Fruit fly (Drosophila melanogaster) S2 (cell line): Measurements from ENCODE around the gene Sfp24Bc.

Experiments used
- CG8478 ChIP-seq: fragments of >200 bp; optimal IDR thresholded peaks from 2 replicates; lab custom pipeline; 2018
- CTCF ChIP-seq, 2 experiments: fragments of >200 bp; optimal IDR thresholded peaks; 2 replicates each; lab custom pipeline; 2018

The Sfp24Bc gene

dm6 chr2L:3632047-3632880 is 38.1 kb downstream of the Sfp24Bc start:
- TF ChIP-seq CG8478 (lab: Kevin White, UChicago) (no peak), CTCF (optimal IDR thresholded peaks at IDR 0.05; lab: Kevin White, UChicago) (peak; percentile 76 to 77)

- TF ChIP-seq CG8478 (lab: Kevin White, UChicago) (no peak), CTCF (optimal IDR thresholded peaks at IDR 0.05; lab: Kevin White, UChicago) (no peak)
Measured at dm6 chr2L:3631262-3632046, 38.9 kb downstream of the Sfp24Bc start.

DNA sequence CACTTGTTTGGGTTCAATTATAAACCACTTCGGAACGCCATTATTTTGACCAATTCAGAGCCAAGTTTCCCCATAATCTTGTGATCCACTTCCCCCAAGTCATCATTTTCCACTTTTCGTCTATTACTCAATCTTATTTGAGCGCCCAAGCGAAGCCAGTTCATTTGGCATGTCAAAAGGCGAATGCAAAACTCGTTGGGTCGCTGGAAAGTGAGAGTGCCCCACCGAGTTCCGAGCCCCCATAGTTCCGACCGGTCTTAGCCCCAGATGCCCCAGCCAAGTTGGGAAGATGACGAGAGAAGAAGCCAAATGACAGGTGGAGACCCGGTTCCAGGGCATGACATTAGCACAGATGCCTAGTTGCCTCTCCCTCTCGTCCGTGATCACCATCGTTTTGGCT is 39.6 kb downstream of the Sfp24Bc start:
- no peak for TF ChIP-seq CG8478 (lab: Kevin White, UChicago)
- no peak for TF ChIP-seq CTCF (optimal IDR thresholded peaks at IDR 0.05; lab: Kevin White, UChicago)

DNA sequence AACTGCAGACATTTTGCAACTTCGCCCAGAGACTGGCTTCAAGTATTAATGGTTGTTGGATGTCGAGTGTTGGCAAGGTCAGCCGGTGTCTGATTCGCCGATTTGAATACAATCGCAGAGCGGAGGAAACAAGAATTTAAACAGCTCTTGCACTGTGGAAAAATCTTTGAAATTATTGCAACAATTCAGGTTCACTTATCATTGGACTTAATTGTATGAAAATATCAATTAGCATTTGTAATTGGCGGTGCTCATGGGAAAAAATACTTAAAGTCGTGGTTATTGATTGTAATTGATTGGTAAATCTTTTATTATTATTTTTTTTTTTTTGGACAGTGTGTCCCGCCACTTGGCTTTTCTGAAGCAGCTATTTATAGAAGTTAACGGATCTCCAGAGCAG is 40.9 kb downstream of the Sfp24Bc start:
- TF ChIP-seq CG8478 (lab: Kevin White, UChicago) (no peak), CTCF (optimal IDR thresholded peaks at IDR 0.05; lab: Kevin White, UChicago) (no peak)

DNA sequence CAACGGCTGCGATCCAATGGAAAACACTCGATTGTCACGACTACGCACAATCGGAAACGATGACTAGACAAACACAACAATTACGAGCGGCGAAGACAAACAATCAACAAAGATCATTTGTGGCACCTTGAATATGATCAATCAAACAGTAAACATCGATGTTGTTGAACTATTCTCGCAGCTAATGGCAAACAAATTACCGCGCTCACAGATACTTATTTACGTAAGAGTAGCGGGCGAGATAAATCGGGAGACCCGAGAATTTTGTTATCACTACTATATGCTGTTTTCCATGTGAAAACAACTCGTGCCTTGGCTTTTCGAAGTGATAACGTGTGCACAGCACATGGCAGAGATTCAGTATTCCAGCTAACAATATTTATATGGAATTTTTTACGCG is 41.6 kb downstream of the Sfp24Bc start:
- TF ChIP-seq CG8478 (lab: Kevin White, UChicago): no peak
- no peak for TF ChIP-seq CTCF (optimal IDR thresholded peaks at IDR 0.05; lab: Kevin White, UChicago)

DNA sequence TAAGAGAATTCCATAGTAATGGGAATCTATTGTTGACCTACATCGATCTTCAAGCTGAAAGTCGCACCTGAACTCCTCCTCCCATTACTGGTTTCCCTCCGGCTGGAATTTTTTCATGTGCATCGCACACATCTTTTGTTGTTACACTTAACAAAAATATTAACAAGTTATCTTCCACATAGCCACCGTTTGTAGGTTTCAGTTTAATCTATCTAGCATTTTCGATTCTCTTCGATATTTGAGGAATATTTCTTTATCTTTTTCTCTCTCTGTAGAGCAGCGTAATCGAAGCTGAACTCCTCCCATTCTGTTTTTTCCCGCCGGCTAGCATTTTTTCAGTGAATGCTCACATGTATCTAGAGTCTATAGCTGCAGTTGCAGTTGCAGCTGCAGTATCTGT is 45.6 kb downstream of the Sfp24Bc start:
- no peak for TF ChIP-seq CTCF (optimal IDR thresholded peaks at IDR 0.05; lab: Kevin White, UChicago)
- no peak for TF ChIP-seq CG8478 (lab: Kevin White, UChicago)

DNA sequence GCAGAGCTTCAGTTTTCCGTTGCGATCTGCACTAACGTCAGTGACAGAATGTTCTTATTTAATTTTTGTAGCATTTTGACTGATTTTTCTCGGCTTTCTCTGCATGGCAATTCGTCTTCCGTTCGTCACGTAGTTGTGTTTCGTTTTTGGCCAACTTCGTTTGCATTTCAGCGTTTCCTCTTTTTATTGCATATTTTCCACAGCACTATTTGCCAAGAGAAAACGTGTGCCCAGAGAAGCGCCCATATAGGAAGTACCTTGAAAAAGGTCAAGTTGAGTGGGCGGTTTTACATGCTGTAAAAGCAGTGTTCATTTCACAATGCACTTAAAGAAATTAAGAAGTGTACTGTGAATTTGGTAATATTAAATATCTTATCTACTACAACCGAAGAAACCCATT is 48.8 kb downstream of the Sfp24Bc start, which contains the start of gene CG15418:
Gene CG15418 (minus strand): TSS at position 101 of the 400 bp plus-strand sequence.
- TF ChIP-seq CTCF (optimal IDR thresholded peaks at IDR 0.05; lab: Kevin White, UChicago) (no peak), CG8478 (lab: Kevin White, UChicago) (no peak)
